Fruit fly (Drosophila melanogaster): ENCODE data around the gene CG9522.

DNA sequence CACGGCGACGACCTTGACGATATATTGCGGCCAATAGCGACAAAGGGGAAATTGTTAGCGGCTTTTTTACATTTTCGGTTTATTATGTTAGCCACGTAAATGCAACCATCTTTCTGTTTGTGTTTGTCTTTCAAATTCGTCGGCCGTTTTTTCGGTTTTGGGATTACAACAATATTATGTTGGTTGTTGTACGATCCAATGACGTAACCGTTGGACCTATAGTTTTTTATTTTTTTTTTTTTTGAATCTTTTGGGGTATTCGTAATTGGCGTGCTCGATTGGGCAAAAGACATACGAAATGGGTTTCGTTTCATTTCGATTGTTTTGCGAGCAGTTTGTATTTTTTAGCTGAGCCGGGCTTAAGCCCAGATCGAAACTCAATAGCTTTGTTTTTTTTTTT lies 18.3 kb upstream of the CG9522 start:
- TF ChIP-seq CG13204 (GFP tag; optimal IDR thresholded peaks at IDR 0.05) (no peak), EcR (GFP tag; optimal IDR thresholded peaks at IDR 0.05) (no peak), CG15710 (tag; optimal IDR thresholded peaks at IDR 0.05) (no peak), Snoo (tag; optimal IDR thresholded peaks at IDR 0.05) (no peak), CG14655 (GFP tag; optimal IDR thresholded peaks at IDR 0.05) (no peak)
